Worm (Caenorhabditis elegans): ENCODE results near the gene sre-39.

DNA sequence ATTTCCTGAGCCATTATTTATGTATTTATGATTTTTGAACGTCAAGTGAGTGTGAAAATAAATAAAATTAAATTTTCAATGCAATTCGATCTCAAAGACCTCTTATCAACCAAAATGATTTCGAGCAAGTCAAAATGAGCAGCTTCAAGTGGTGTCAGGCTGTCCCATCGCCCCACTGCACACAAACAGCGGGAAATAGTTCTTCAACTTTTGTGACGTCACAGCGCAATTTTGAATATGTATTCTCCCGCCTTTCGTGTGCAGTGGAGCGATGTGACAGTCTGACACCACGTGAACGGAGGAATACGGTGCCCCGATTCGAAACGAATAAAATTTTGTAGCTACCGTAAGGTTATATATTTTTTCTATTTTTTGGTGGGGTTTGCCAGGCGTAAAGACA is 13.4 kb upstream of the sre-39 start:
- TF ChIP-seq snpc-4 (tag; optimal IDR thresholded peaks at IDR 0.05) (no peak), nhr-42 (GFP tag; IDR thresholded peaks at IDR 0.05) (no peak), nhr-6 (tag; optimal IDR thresholded peaks at IDR 0.05) (no peak), unc-39 (tag; optimal IDR thresholded peaks at IDR 0.05) (no peak), dpl-1 (GFP tag; optimal IDR thresholded peaks at IDR 0.05) (no peak), lin-13 (GFP tag; optimal IDR thresholded peaks at IDR 0.05) (no peak), hmg-1.1 (GFP tag; IDR thresholded peaks at IDR 0.05) (no peak), nhr-102 (tag; optimal IDR thresholded peaks at IDR 0.05) (no peak), mdl-1 (tag; optimal IDR thresholded peaks at IDR 0.05) (no peak)
